Worm (Caenorhabditis elegans): Measurements from ENCODE around the gene slc-17.5.

The slc-17.5 gene

DNA sequence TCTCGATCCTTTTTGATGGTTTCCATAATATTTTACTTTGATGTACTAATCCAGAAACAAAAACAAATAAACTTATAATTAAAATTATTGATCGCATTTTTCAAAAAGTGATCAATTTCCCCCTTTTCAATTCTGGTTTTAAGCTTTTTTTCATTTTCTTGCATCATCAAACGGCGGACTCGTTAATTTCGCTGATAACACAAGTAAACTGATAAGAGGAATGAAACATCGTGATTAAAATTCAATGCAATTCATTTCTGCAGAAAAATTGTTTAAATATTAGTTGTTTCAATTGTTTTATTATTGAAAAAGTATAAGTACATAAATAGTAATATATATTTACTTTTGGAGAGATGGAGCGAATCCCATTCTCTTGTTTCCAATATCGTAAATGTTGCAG is 17.4 kb downstream of the slc-17.5 start:
- TF ChIP-seq jun-1 (tag; optimal IDR thresholded peaks at IDR 0.05) (peak; percentile 43), skn-1 (tag; optimal IDR thresholded peaks at IDR 0.05) (peak; percentile 5), elt-2 (tag; optimal IDR thresholded peaks at IDR 0.05) (peak; percentile 96), mdl-1 (tag; optimal IDR thresholded peaks at IDR 0.05) (no peak), pqm-1 (tag; optimal IDR thresholded peaks at IDR 0.05) (peak; percentile 91), elt-1 (tag; optimal IDR thresholded peaks at IDR 0.05) (no peak), nhr-28 (tag; optimal IDR thresholded peaks at IDR 0.05) (no peak), nhr-77 (tag; optimal IDR thresholded peaks at IDR 0.05) (peak; percentile 55), ceh-9 (tag; optimal IDR thresholded peaks at IDR 0.05) (no peak), ceh-16 (tag; optimal IDR thresholded peaks at IDR 0.05) (no peak)

ce11 chrV:8266232-8266631 is 18.5 kb downstream of the slc-17.5 start, which contains the start of gene F21F8.5:
Gene F21F8.5 (minus strand): TSS chrV:8266332.
- no peak for TF ChIP-seq R02D3.7 (tag; optimal IDR thresholded peaks at IDR 0.05)
- no peak for TF ChIP-seq ceh-82 (tag; optimal IDR thresholded peaks at IDR 0.05)
- no peak for TF ChIP-seq nhr-23 (tag; optimal IDR thresholded peaks at IDR 0.05)
- no peak for TF ChIP-seq elt-3 (tag; optimal IDR thresholded peaks at IDR 0.05)
- no peak for TF ChIP-seq jun-1 (tag; optimal IDR thresholded peaks at IDR 0.05)
- no peak for TF ChIP-seq nhr-237 (tag; optimal IDR thresholded peaks at IDR 0.05)
- no peak for TF ChIP-seq nhr-28 (tag; optimal IDR thresholded peaks at IDR 0.05)
- TF ChIP-seq mdl-1 (tag; optimal IDR thresholded peaks at IDR 0.05) = no peak
- no peak for TF ChIP-seq pqm-1 (tag; optimal IDR thresholded peaks at IDR 0.05)
- TF ChIP-seq aly-2 (tag; optimal IDR thresholded peaks at IDR 0.05) = no peak
- TF ChIP-seq elt-1 (tag; optimal IDR thresholded peaks at IDR 0.05) = no peak

DNA sequence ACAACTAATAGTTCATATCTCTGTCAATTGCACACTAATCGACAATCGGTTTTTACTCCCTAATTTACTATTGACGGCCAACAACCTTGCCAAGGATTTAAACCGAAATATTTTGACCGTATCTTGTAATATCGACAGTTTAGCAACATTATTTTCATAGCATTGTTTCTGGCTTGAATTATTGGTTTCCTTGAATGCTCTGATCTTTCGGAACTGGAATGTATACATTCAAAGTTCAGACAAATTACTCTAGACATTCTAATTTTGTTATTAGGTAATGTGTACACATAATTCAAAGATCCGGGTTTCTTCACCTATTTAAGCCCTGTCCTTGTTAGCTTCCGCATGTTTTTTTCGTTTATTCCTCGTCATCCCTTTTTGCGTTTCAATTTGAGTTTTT is 20.8 kb downstream of the slc-17.5 start, which contains the start of gene C16D9.9:
C16D9.9 (plus strand) TSS at position 301 of the 400 bp plus-strand sequence.
- TF ChIP-seq nhr-237 (tag; optimal IDR thresholded peaks at IDR 0.05) (no peak), nhr-11 (tag; optimal IDR thresholded peaks at IDR 0.05) (no peak), skn-1 (tag; optimal IDR thresholded peaks at IDR 0.05) (no peak), unc-39 (tag; optimal IDR thresholded peaks at IDR 0.05) (no peak), nhr-77 (tag; optimal IDR thresholded peaks at IDR 0.05) (no peak), zag-1 (tag; optimal IDR thresholded peaks at IDR 0.05) (no peak), elt-3 (tag; optimal IDR thresholded peaks at IDR 0.05) (no peak), nfya-1 (tag; optimal IDR thresholded peaks at IDR 0.05; ENCODE audit: insufficient read depth) (no peak), daf-12 (tag; optimal IDR thresholded peaks at IDR 0.05) (no peak), lin-39 (tag; optimal IDR thresholded peaks at IDR 0.05) (no peak), tbx-2 (tag; optimal IDR thresholded peaks at IDR 0.05) (no peak), unc-62 (GFP tag; optimal IDR thresholded peaks at IDR 0.05) (no peak), sea-2 (GFP tag; optimal IDR thresholded peaks at IDR 0.05) (no peak), snpc-4 (tag; optimal IDR thresholded peaks at IDR 0.05) (no peak), nhr-25 (tag; optimal IDR thresholded peaks at IDR 0.05) (no peak)

DNA sequence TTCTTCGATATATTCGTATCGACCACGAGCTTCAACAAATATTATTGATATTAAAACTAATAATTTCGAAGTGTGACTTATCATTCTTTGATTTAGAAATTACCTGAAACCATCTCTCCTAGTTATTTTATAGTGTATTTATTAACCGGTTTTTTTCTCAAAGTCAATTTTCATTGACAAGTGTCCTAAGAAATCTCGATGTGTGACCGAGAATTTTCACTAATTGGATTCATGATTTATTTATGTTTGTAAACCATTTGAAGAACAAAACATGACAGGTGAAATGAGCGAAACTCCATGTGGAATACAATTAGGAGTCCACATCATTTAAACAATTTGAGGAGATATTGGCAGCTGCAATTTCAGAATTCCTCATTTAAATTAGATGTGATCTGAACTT is 21.2 kb downstream of the slc-17.5 start, which contains the start of gene C16D9.8:
C16D9.8 (minus strand) TSS at position 101 of the 400 bp plus-strand sequence.
- no peak for TF ChIP-seq zag-1 (tag; optimal IDR thresholded peaks at IDR 0.05)
- no peak for TF ChIP-seq nhr-76 (tag; optimal IDR thresholded peaks at IDR 0.05)
- no peak for TF ChIP-seq fos-1 (tag; optimal IDR thresholded peaks at IDR 0.05)
- TF ChIP-seq snpc-4 (tag; optimal IDR thresholded peaks at IDR 0.05) = no peak
- TF ChIP-seq nhr-67 (tag; optimal IDR thresholded peaks at IDR 0.05) = no peak
- no peak for TF ChIP-seq aly-2 (tag; optimal IDR thresholded peaks at IDR 0.05)
- no peak for TF ChIP-seq R02D3.7 (tag; optimal IDR thresholded peaks at IDR 0.05)
- no peak for TF ChIP-seq egl-27 (tag; optimal IDR thresholded peaks at IDR 0.05)
- TF ChIP-seq lin-39 (tag; optimal IDR thresholded peaks at IDR 0.05) = no peak
- TF ChIP-seq nhr-12 (tag; optimal IDR thresholded peaks at IDR 0.05) = no peak
- TF ChIP-seq lsy-12 (tag; optimal IDR thresholded peaks at IDR 0.05) = no peak

- TF ChIP-seq mml-1 (tag; optimal IDR thresholded peaks at IDR 0.05) (no peak), snpc-4 (tag; optimal IDR thresholded peaks at IDR 0.05) (no peak), nhr-23 (tag; optimal IDR thresholded peaks at IDR 0.05) (no peak), lsy-12 (tag; optimal IDR thresholded peaks at IDR 0.05) (no peak), hmg-11 (tag; optimal IDR thresholded peaks at IDR 0.05) (no peak), fkh-2 (tag; optimal IDR thresholded peaks at IDR 0.05) (no peak), nhr-11 (tag; optimal IDR thresholded peaks at IDR 0.05) (no peak), nhr-28 (tag; optimal IDR thresholded peaks at IDR 0.05) (no peak), ztf-4 (tag; optimal IDR thresholded peaks at IDR 0.05) (no peak), ceh-28 (tag; optimal IDR thresholded peaks at IDR 0.05) (no peak), sea-2 (GFP tag; optimal IDR thresholded peaks at IDR 0.05) (no peak), nfya-1 (tag; optimal IDR thresholded peaks at IDR 0.05; ENCODE audit: insufficient read depth) (no peak)
These were observed 22.5 kb downstream of the slc-17.5 start for ce11 chrV:8262212-8262611.

Measured in whole organism, L3 larva.